Fruit fly (Drosophila melanogaster): Measurements from ENCODE around the gene CG46457.

DNA sequence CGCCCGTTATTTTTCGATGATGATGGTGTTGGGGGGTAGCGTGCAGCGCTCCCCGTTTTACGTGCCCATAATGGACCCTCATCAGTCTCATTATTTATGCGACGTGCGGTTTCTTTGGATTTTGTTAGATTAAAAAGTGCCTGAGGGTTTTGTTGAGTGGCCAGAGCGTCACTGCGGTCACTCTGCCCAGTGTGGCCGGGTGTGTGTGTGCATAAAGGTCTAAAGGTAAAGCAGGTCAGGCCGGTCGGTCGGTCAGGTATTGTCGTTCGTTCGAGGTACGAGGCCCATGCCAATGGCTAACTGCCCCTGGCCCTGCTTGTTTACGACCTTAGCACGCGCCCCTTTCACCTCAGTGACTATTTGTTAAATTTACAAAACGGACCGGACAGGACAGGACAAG, 19.3 kb downstream of the CG46457 start:
- TF ChIP-seq tin (GFP tag; optimal IDR thresholded peaks at IDR 0.05) (no peak), lmd (GFP tag; IDR thresholded peaks at IDR 0.05) (no peak), slp2 (GFP tag; optimal IDR thresholded peaks at IDR 0.05) (no peak), Tbp (GFP tag; optimal IDR thresholded peaks at IDR 0.05) (no peak), Neu2 (GFP tag; optimal IDR thresholded peaks at IDR 0.05; ENCODE audit: borderline replicate concordance) (no peak), Dll (GFP tag; IDR thresholded peaks at IDR 0.05; ENCODE audit: partially characterized antibody) (no peak), CG1832 (GFP tag; optimal IDR thresholded peaks at IDR 0.05) (no peak), gem (tag; optimal IDR thresholded peaks at IDR 0.05) (no peak), Adf1 (GFP tag; IDR thresholded peaks at IDR 0.05) (no peak), HmgZ (tag; optimal IDR thresholded peaks at IDR 0.05) (no peak)

All from whole organism, embryonic.